Worm (Caenorhabditis elegans) whole organism, L1 larva: ENCODE measurements around the gene Y48A6B.9.

Experiments
- efl-1 ChIP-seq, 4 experiments: fragments of 150-350 bp; optimal IDR thresholded peaks in 3 of 4; peaks in 1 of 4; 1 replicate in 1 of 4; 2 replicates in 3 of 4; lab custom pipeline; 2014; ENCODE audit warnings: missing biosample characterization in 2 of 4, missing genetic modification characterization in 2 of 4, missing genetic modification reagents in 2 of 4
- ets-5 ChIP-seq: fragments of 200-800 bp; sonication (Bioruptor generic); IDR thresholded peaks from 2 replicates; pipeline ENCODE4 v1.3.6; 2022; ENCODE audit warnings: missing genetic modification characterization, missing compliant biosample characterization
- lin-14 ChIP-seq: fragments of 200-800 bp; sonication (Bioruptor generic); optimal IDR thresholded peaks from 2 replicates; lab custom pipeline; 2018; ENCODE audit warnings: mild to moderate bottlenecking, missing genetic modification characterization, moderate library complexity, missing compliant biosample characterization
- lin-15B ChIP-seq: fragments of 150-350 bp; sonication (generic microtip); optimal IDR thresholded peaks from 3 replicates; lab custom pipeline; 2014; ENCODE audit warnings: missing biosample characterization, missing genetic modification characterization
- nhr-12 ChIP-seq: sonication (generic microtip); optimal IDR thresholded peaks from 2 replicates; lab custom pipeline; 2017; ENCODE audit warnings: missing biosample characterization, missing genetic modification characterization
- nhr-84 ChIP-seq: sonication (generic microtip); optimal IDR thresholded peaks from 2 replicates; lab custom pipeline; 2017; ENCODE audit warnings: missing biosample characterization, missing genetic modification characterization
- snpc-4 ChIP-seq: fragments of 150-350 bp; optimal IDR thresholded peaks from 2 replicates; lab custom pipeline; 2014; ENCODE audit warnings: missing biosample characterization, missing genetic modification characterization
- unc-62 ChIP-seq: fragments of 150-350 bp; optimal IDR thresholded peaks from 2 replicates; lab custom pipeline; 2014; ENCODE audit warnings: missing biosample characterization, missing genetic modification reagents, missing genetic modification characterization
- ztf-4 ChIP-seq: fragments of 150-350 bp; optimal IDR thresholded peaks from 2 replicates; lab custom pipeline; 2014; ENCODE audit warnings: missing biosample characterization, missing genetic modification characterization

DNA sequence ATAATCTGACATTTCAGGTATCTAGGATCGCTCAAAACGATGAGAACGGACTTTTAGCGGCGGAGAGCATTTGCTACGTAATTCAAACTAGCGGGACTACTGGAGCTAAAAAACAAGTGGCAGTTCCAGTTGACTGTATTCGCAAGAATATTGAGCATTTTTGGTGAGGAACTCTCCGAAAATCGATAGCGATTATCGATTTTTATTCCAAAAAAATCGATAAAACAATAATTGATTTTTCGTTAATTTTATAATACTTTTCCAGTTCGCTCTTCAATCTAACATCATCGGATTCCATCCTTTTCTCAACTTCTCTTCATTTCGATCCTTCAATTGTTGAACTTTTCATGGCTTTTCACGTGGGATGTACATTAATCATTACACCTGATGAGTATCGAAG is 36.3 kb downstream of the Y48A6B.9 start:
- TF ChIP-seq ets-5 (GFP tag; lab: Robert Waterston, UW) = no peak
- no peak for TF ChIP-seq unc-62 (GFP tag; lab: Kevin White, UChicago)
- no peak for TF ChIP-seq nhr-84
- TF ChIP-seq lin-15B (tag; lab: Kevin White, UChicago) = no peak
- no peak for TF ChIP-seq ztf-4 (tag; lab: Kevin White, UChicago)
- no peak for TF ChIP-seq lin-14
- no peak for TF ChIP-seq efl-1 (optimal IDR thresholded peaks at IDR 0.05; lab: Kevin White, UChicago)
- TF ChIP-seq efl-1 (GFP tag; optimal IDR thresholded peaks at IDR 0.05 in 1 of 2; lab: Kevin White, UChicago) = peak in 1 of 2 experiments; percentile 16
- no peak for TF ChIP-seq nhr-12
- TF ChIP-seq snpc-4 (tag; lab: Kevin White, UChicago) = no peak
